Fruit fly (Drosophila melanogaster) whole organism, wandering third instar larva: Measurements from ENCODE around the gene Ndf.

Source experiments
- Abd-B ChIP-seq: fragments of >200 bp; optimal IDR thresholded peaks from 2 replicates; lab custom pipeline; 2017; ENCODE audit warnings: missing biosample characterization, missing genetic modification characterization
- Hr78 ChIP-seq: fragments of >200 bp; optimal IDR thresholded peaks from 2 replicates; lab custom pipeline; 2017; ENCODE audit warnings: missing biosample characterization, missing genetic modification characterization
- Myc ChIP-seq: fragments of >200 bp; optimal IDR thresholded peaks from 2 replicates; lab custom pipeline; 2017
- Vsx2 ChIP-seq: fragments of 200-300, 225-300 bp; sonication (Bioruptor generic); optimal IDR thresholded peaks from 2 replicates; lab custom pipeline; 2018; ENCODE audit warnings: missing biosample characterization, missing genetic modification characterization; ENCODE audit not compliant: partially characterized antibody
- br ChIP-seq: fragments of 200-800 bp; sonication (Bioruptor generic); optimal IDR thresholded peaks from 2 replicates; lab custom pipeline; 2016; ENCODE audit warnings: missing biosample characterization, missing genetic modification characterization
- dmrt93B ChIP-seq: fragments of 200-800 bp; sonication (Bioruptor generic); optimal IDR thresholded peaks from 2 replicates; lab custom pipeline; 2018; ENCODE audit warnings: missing biosample characterization, mild to moderate bottlenecking, missing genetic modification characterization
- psq ChIP-seq: fragments of 200-800 bp; sonication (Bioruptor generic); optimal IDR thresholded peaks from 3 replicates; lab custom pipeline; 2017; ENCODE audit warnings: missing biosample characterization, mild to moderate bottlenecking, missing genetic modification characterization, moderate library complexity

dm6 chr2L:9956993-9957652, 46.5 kb upstream of the Ndf start, which contains the start of the genes CG4658 and CG5846:
- peak; percentile 83 for TF ChIP-seq br
- no peak for TF ChIP-seq Vsx2 (GFP tag; lab: Kevin White, UChicago)
- TF ChIP-seq Hr78 (GFP tag; lab: Kevin White, UChicago), result no peak
- TF ChIP-seq Abd-B (GFP tag; lab: Kevin White, UChicago), result no peak
- TF ChIP-seq psq (GFP tag; lab: Kevin White, UChicago), result peak; percentile 91
- TF ChIP-seq dmrt93B, result no peak
- no peak for TF ChIP-seq Myc
